Worm (Caenorhabditis elegans) whole organism, L3 larva: Measurements from ENCODE around the gene rga-4.

Experiments used
- R02D3.7 ChIP-seq: fragments of 150-350 bp; optimal IDR thresholded peaks from 2 replicates; lab custom pipeline; 2014; ENCODE audit warnings: missing biosample characterization, missing genetic modification characterization
- ZK546.5 ChIP-seq: sonication (generic microtip); optimal IDR thresholded peaks from 2 replicates; lab custom pipeline; 2017; ENCODE audit warnings: missing biosample characterization, missing genetic modification characterization
- aly-2 ChIP-seq: fragments of 150-350 bp; optimal IDR thresholded peaks from 2 replicates; lab custom pipeline; 2014; ENCODE audit warnings: missing biosample characterization, missing genetic modification characterization
- ceh-16 ChIP-seq: sonication (generic microtip); optimal IDR thresholded peaks from 2 replicates; lab custom pipeline; 2017; ENCODE audit warnings: missing biosample characterization, missing genetic modification characterization
- ceh-82 ChIP-seq: fragments of 150-350 bp; optimal IDR thresholded peaks from 2 replicates; lab custom pipeline; 2014; ENCODE audit warnings: missing biosample characterization, missing genetic modification characterization
- ceh-9 ChIP-seq: sonication (generic microtip); optimal IDR thresholded peaks from 2 replicates; lab custom pipeline; 2018; ENCODE audit warnings: missing biosample characterization, missing genetic modification characterization
- daf-12 ChIP-seq: fragments of 150-350 bp; optimal IDR thresholded peaks from 2 replicates; lab custom pipeline; 2014; ENCODE audit warnings: missing biosample characterization, missing genetic modification reagents, missing genetic modification characterization
- egl-27 ChIP-seq: sonication (generic microtip); optimal IDR thresholded peaks from 4 replicates; lab custom pipeline; 2017; ENCODE audit warnings: missing biosample characterization, missing genetic modification reagents, missing genetic modification characterization
- egl-5 ChIP-seq: fragments of 150-350 bp; optimal IDR thresholded peaks from 2 replicates; lab custom pipeline; 2017; ENCODE audit warnings: missing biosample characterization, missing genetic modification reagents, missing genetic modification characterization, inconsistent platforms
- elt-2 ChIP-seq: sonication (generic microtip); optimal IDR thresholded peaks from 2 replicates; lab custom pipeline; 2016; ENCODE audit warnings: missing genetic modification reagents, mild to moderate bottlenecking, missing genetic modification characterization, missing compliant biosample characterization
- elt-3 ChIP-seq, 3 experiments: fragments of 150-350 bp in 1 of 3; sonication (generic microtip) in 2 of 3; optimal IDR thresholded peaks; 2 replicates in 2 of 3; 4 replicates in 1 of 3; lab custom pipeline; 2014 to 2017; ENCODE audit warnings: missing biosample characterization in 3 of 3, missing genetic modification characterization in 3 of 3
- fkh-10 ChIP-seq: sonication (generic microtip); optimal IDR thresholded peaks from 2 replicates; lab custom pipeline; 2017; ENCODE audit warnings: missing biosample characterization, missing genetic modification reagents, missing genetic modification characterization
- fkh-2 ChIP-seq: fragments of 150-350 bp; optimal IDR thresholded peaks from 2 replicates; lab custom pipeline; 2014; ENCODE audit warnings: missing biosample characterization, missing genetic modification reagents, missing genetic modification characterization
- hmg-11 ChIP-seq: sonication (generic microtip); optimal IDR thresholded peaks from 2 replicates; lab custom pipeline; 2016; ENCODE audit warnings: missing genetic modification characterization, missing compliant biosample characterization
- jun-1 ChIP-seq: fragments of 150-350 bp; optimal IDR thresholded peaks from 2 replicates; lab custom pipeline; 2014; ENCODE audit warnings: missing biosample characterization, missing genetic modification reagents, missing genetic modification characterization
- lin-15B ChIP-seq: fragments of 150-350 bp; optimal IDR thresholded peaks from 2 replicates; lab custom pipeline; 2014; ENCODE audit warnings: missing biosample characterization, missing genetic modification characterization
- lin-39 ChIP-seq: fragments of 150-350 bp; optimal IDR thresholded peaks from 2 replicates; lab custom pipeline; 2018; ENCODE audit warnings: missing biosample characterization, missing genetic modification reagents, missing genetic modification characterization
- mdl-1 ChIP-seq: fragments of 150-350 bp; optimal IDR thresholded peaks from 2 replicates; lab custom pipeline; 2014; ENCODE audit warnings: missing biosample characterization, missing genetic modification characterization
- mml-1 ChIP-seq: fragments of 150-350 bp; sonication (generic microtip); optimal IDR thresholded peaks from 3 replicates; lab custom pipeline; 2014; ENCODE audit warnings: missing biosample characterization, missing genetic modification characterization
- nfya-1 ChIP-seq: sonication (generic microtip); optimal IDR thresholded peaks from 2 replicates; lab custom pipeline; 2017; ENCODE audit warnings: missing genetic modification characterization, mild to moderate bottlenecking, missing compliant biosample characterization, antibody characterized with exemption, moderate library complexity; ENCODE audit not compliant: insufficient read depth
- nhr-11 ChIP-seq: fragments of 150-350 bp; optimal IDR thresholded peaks from 2 replicates; lab custom pipeline; 2014; ENCODE audit warnings: missing biosample characterization, missing genetic modification characterization
- nhr-12 ChIP-seq: fragments of 150-350 bp; optimal IDR thresholded peaks from 2 replicates; lab custom pipeline; 2014; ENCODE audit warnings: missing biosample characterization, missing genetic modification characterization
- nhr-23 ChIP-seq: fragments of 150-350 bp; optimal IDR thresholded peaks from 2 replicates; lab custom pipeline; 2014; ENCODE audit warnings: missing biosample characterization, missing genetic modification reagents, missing genetic modification characterization
- nhr-25 ChIP-seq: sonication (generic microtip); optimal IDR thresholded peaks from 2 replicates; lab custom pipeline; 2017; ENCODE audit warnings: missing biosample characterization, missing genetic modification characterization
- nhr-28 ChIP-seq: fragments of 150-350 bp; optimal IDR thresholded peaks from 2 replicates; lab custom pipeline; 2014; ENCODE audit warnings: missing biosample characterization, missing genetic modification characterization
- nhr-67 ChIP-seq: fragments of 150-350 bp; optimal IDR thresholded peaks from 2 replicates; lab custom pipeline; 2014; ENCODE audit warnings: missing biosample characterization, missing genetic modification characterization
- nhr-76 ChIP-seq: fragments of 150-350 bp; sonication (generic microtip); optimal IDR thresholded peaks from 5 replicates; lab custom pipeline; 2014; ENCODE audit warnings: missing biosample characterization, missing genetic modification characterization
- nhr-77 ChIP-seq: fragments of 150-350 bp; optimal IDR thresholded peaks from 2 replicates; lab custom pipeline; 2014; ENCODE audit warnings: missing biosample characterization, missing genetic modification characterization
- pha-4 ChIP-seq: fragments of 150-350 bp; optimal IDR thresholded peaks from 2 replicates; lab custom pipeline; 2014; ENCODE audit warnings: missing biosample characterization, missing genetic modification reagents, missing genetic modification characterization
- sea-2 ChIP-seq: fragments of 150-350 bp; sonication (generic microtip); optimal IDR thresholded peaks from 4 replicates; lab custom pipeline; 2014; ENCODE audit warnings: missing biosample characterization, missing genetic modification reagents, missing genetic modification characterization
- snpc-4 ChIP-seq: fragments of 150-350 bp; optimal IDR thresholded peaks from 2 replicates; lab custom pipeline; 2014; ENCODE audit warnings: missing biosample characterization, missing genetic modification characterization
- tbx-2 ChIP-seq: sonication (generic microtip); optimal IDR thresholded peaks from 2 replicates; lab custom pipeline; 2016; ENCODE audit warnings: mild to moderate bottlenecking, missing genetic modification characterization, missing compliant biosample characterization
- unc-39 ChIP-seq: sonication (generic microtip); optimal IDR thresholded peaks from 4 replicates; lab custom pipeline; 2017; ENCODE audit warnings: missing biosample characterization, missing genetic modification characterization
- unc-62 ChIP-seq: fragments of 150-350 bp; sonication (generic microtip); optimal IDR thresholded peaks from 4 replicates; lab custom pipeline; 2014; ENCODE audit warnings: missing biosample characterization, missing genetic modification reagents, missing genetic modification characterization
- ztf-11 ChIP-seq: fragments of 150-350 bp; optimal IDR thresholded peaks from 2 replicates; lab custom pipeline; 2014; ENCODE audit warnings: missing biosample characterization, missing genetic modification characterization
- ztf-4 ChIP-seq: fragments of 150-350 bp; optimal IDR thresholded peaks from 2 replicates; lab custom pipeline; 2014; ENCODE audit warnings: missing biosample characterization, missing genetic modification characterization

Gene rga-4

ce11 chrV:1368138-1368537, 14.9 kb downstream of the rga-4 start:
- no peak for TF ChIP-seq nhr-67 (tag; lab: Kevin White, UChicago)
- TF ChIP-seq R02D3.7 = no peak
- no peak for TF ChIP-seq ceh-9 (tag; lab: Kevin White, UChicago)
- no peak for TF ChIP-seq unc-62 (GFP tag; lab: Kevin White, UChicago)
- no peak for TF ChIP-seq ztf-11 (tag; lab: Kevin White, UChicago)
- TF ChIP-seq nhr-23 (tag; lab: Kevin White, UChicago) = no peak
- TF ChIP-seq lin-15B (tag; lab: Kevin White, UChicago) = no peak
- no peak for TF ChIP-seq nhr-25 (tag; lab: Kevin White, UChicago)
- TF ChIP-seq ceh-82 (tag; lab: Kevin White, UChicago) = no peak
- no peak for TF ChIP-seq nhr-77
- no peak for TF ChIP-seq fkh-2
- TF ChIP-seq egl-27 (tag; lab: Kevin White, UChicago) = no peak
- no peak for TF ChIP-seq mdl-1 (tag; lab: Kevin White, UChicago)

- TF ChIP-seq lin-39 (tag; lab: Kevin White, UChicago) (peak; percentile 64), hmg-11 (tag; lab: Kevin White, UChicago) (peak; percentile 49), egl-5 (peak; percentile 38), ceh-16 (no peak), lin-15B (tag; lab: Kevin White, UChicago) (peak; percentile 9), nfya-1 (peak; percentile 54), jun-1 (tag; lab: Kevin White, UChicago) (no peak)
Measured at ce11 chrV:1366082-1366481, 17.0 kb downstream of the rga-4 start.

ce11 chrV:1364346-1364745, 18.7 kb downstream of the rga-4 start:
- TF ChIP-seq daf-12 (tag; lab: Kevin White, UChicago) (no peak), nfya-1 (peak; percentile 24), nhr-67 (tag; lab: Kevin White, UChicago) (no peak), lin-39 (tag; lab: Kevin White, UChicago) (peak; percentile 71), ceh-16 (no peak), fkh-10 (peak; percentile 50)

DNA sequence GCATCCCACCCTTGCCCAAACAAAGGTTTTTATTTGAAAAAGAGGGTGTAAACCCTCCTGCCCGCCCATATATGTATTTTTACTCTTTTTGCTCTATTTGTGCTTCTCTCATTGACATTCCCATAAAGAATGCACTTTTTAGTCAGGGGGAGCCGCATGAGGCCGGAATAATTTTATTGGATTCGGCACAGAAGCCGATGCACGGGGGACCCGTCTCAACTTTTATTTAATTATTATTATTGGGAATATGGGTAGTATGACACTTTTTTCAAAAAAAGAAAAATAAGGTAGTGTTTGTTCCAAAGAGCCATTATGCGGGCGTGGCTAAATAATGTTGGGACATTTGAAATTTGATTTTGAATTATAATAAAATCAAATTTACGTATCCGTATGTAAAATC, 21.0 kb downstream of the rga-4 start:
- TF ChIP-seq nhr-23 (tag; lab: Kevin White, UChicago) = no peak
- TF ChIP-seq ZK546.5 (tag; lab: Kevin White, UChicago) = no peak
- no peak for TF ChIP-seq lin-39 (tag; lab: Kevin White, UChicago)
- no peak for TF ChIP-seq fkh-10
- TF ChIP-seq nhr-25 (tag; lab: Kevin White, UChicago) = no peak
- TF ChIP-seq jun-1 (tag; lab: Kevin White, UChicago) = no peak
- TF ChIP-seq tbx-2 (tag; lab: Kevin White, UChicago) = no peak
- TF ChIP-seq elt-2 (tag; lab: Kevin White, UChicago) = no peak
- no peak for TF ChIP-seq elt-3 (tag; optimal IDR thresholded peaks at IDR 0.05; lab: Kevin White, UChicago)
- no peak for TF ChIP-seq ztf-4 (tag; lab: Kevin White, UChicago)
- TF ChIP-seq nhr-76 = no peak
- no peak for TF ChIP-seq hmg-11 (tag; lab: Kevin White, UChicago)
- no peak for TF ChIP-seq egl-27 (tag; lab: Kevin White, UChicago)
- no peak for TF ChIP-seq nhr-12 (tag; lab: Kevin White, UChicago)

DNA sequence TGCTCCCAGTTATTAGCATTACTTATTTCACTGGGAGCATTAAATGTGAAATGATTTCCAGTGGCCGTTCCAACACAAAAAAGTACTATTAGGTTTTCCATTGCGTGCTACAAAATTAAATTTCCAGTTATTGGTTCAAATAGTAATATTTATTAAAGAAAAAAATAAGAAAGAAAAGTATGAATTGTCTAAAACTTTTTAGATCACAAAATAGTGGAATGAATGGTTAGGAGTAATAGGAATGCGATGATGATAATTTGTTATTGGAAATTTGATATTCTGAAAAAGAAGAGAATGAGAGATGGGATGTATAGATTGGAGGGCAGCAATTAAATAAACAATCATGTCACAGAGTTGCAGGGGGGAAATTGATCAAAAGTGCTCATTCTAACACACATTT, 25.0 kb downstream of the rga-4 start, which contains the start of gene Y75B7AL.2:
Y75B7AL.2 (minus strand) TSS at position 101 of the 400 bp plus-strand sequence.
- no peak for TF ChIP-seq nhr-76
- TF ChIP-seq sea-2 (GFP tag; lab: Kevin White, UChicago) = no peak
- no peak for TF ChIP-seq nhr-11 (tag; lab: Kevin White, UChicago)
- TF ChIP-seq elt-3 (tag; optimal IDR thresholded peaks at IDR 0.05; lab: Kevin White, UChicago) = no peak
- TF ChIP-seq elt-2 (tag; lab: Kevin White, UChicago) = no peak

- TF ChIP-seq pha-4 (tag; lab: Kevin White, UChicago) (no peak), lin-15B (tag; lab: Kevin White, UChicago) (no peak), mml-1 (tag; lab: Kevin White, UChicago) (no peak), ceh-9 (tag; lab: Kevin White, UChicago) (no peak), nfya-1 (no peak), ztf-11 (tag; lab: Kevin White, UChicago) (no peak), elt-2 (tag; lab: Kevin White, UChicago) (no peak), sea-2 (GFP tag; lab: Kevin White, UChicago) (no peak), egl-27 (tag; lab: Kevin White, UChicago) (no peak), R02D3.7 (no peak), aly-2 (tag; lab: Kevin White, UChicago) (no peak), snpc-4 (tag; lab: Kevin White, UChicago) (no peak), nhr-28 (tag; lab: Kevin White, UChicago) (no peak), unc-39 (no peak)
Measured at ce11 chrV:1355297-1355696, 27.8 kb downstream of the rga-4 start.
